Worm (Caenorhabditis elegans): ENCODE data around the gene Y43D4A.5.

- TF ChIP-seq spr-1 (tag; optimal IDR thresholded peaks at IDR 0.05), result no peak
- TF ChIP-seq lir-3 (tag; optimal IDR thresholded peaks at IDR 0.05), result no peak
These were observed 3.1 kb downstream of the Y43D4A.5 start for ce11 chrIV:16778644-16779043.

All from whole organism, L4 larva.